Worm (Caenorhabditis elegans) whole organism, L4 larva: ENCODE measurements around the gene col-175.

Source experiments
- R02D3.7 ChIP-seq: fragments of 150-350 bp; sonication (generic microtip); optimal IDR thresholded peaks from 3 replicates; lab custom pipeline; 2014; ENCODE audit warnings: missing biosample characterization, missing genetic modification characterization
- Y48G9A.11 ChIP-seq: fragments of 200-800 bp; sonication (Bioruptor generic); IDR thresholded peaks from 2 replicates; pipeline ENCODE4 v1.3.6; 2022; ENCODE audit warnings: missing genetic modification reagents, missing genetic modification characterization, missing compliant biosample characterization
- dve-1 ChIP-seq: sonication (generic microtip); optimal IDR thresholded peaks from 2 replicates; lab custom pipeline; 2017; ENCODE audit warnings: antibody characterized with exemption, mild to moderate bottlenecking, missing genetic modification characterization, missing compliant biosample characterization; ENCODE audit not compliant: insufficient read depth
- jun-1 ChIP-seq: fragments of 150-350 bp; optimal IDR thresholded peaks from 2 replicates; lab custom pipeline; 2014; ENCODE audit warnings: missing biosample characterization, missing genetic modification reagents, missing genetic modification characterization
- lim-7 ChIP-seq: fragments of 200-800 bp; sonication (Bioruptor generic); IDR thresholded peaks from 2 replicates; pipeline ENCODE4 v1.3.6; 2022; ENCODE audit warnings: missing genetic modification characterization, missing compliant biosample characterization
- lin-1 ChIP-seq: fragments of 200-800 bp; sonication (Bioruptor generic); IDR thresholded peaks from 2 replicates; pipeline ENCODE4 v1.3.6; 2022; ENCODE audit warnings: missing genetic modification reagents, missing genetic modification characterization, missing compliant biosample characterization
- lsy-2 ChIP-seq, 2 experiments: fragments of 150-350 bp in 1 of 2; sonication (generic microtip) in 1 of 2; optimal IDR thresholded peaks; 2 replicates each; lab custom pipeline; 2014 to 2017; ENCODE audit warnings: missing biosample characterization in 2 of 2, missing genetic modification characterization in 2 of 2
- nhr-111 ChIP-seq: fragments of 200-800 bp; sonication (Bioruptor generic); optimal IDR thresholded peaks from 2 replicates; lab custom pipeline; 2018; ENCODE audit warnings: mild to moderate bottlenecking, missing genetic modification characterization, missing compliant biosample characterization
- nhr-237 ChIP-seq: sonication (generic microtip); optimal IDR thresholded peaks from 2 replicates; lab custom pipeline; 2017; ENCODE audit warnings: missing biosample characterization, missing genetic modification characterization
- nhr-28 ChIP-seq: fragments of 150-350 bp; optimal IDR thresholded peaks from 2 replicates; lab custom pipeline; 2014; ENCODE audit warnings: missing biosample characterization, missing genetic modification characterization
- nhr-41 ChIP-seq: fragments of 200-800 bp; sonication (Bioruptor generic); IDR thresholded peaks from 2 replicates; pipeline ENCODE4 v1.3.6; 2022; ENCODE audit warnings: missing genetic modification reagents, missing genetic modification characterization, missing compliant biosample characterization
- nhr-42 ChIP-seq: fragments of 200-800 bp; sonication (Bioruptor generic); IDR thresholded peaks from 2 replicates; pipeline ENCODE4 v1.3.6; 2022; ENCODE audit warnings: missing genetic modification characterization, missing compliant biosample characterization
- nhr-6 ChIP-seq: fragments of 150-350 bp; optimal IDR thresholded peaks from 2 replicates; lab custom pipeline; 2014; ENCODE audit warnings: missing biosample characterization, missing genetic modification characterization
- skn-1 ChIP-seq: fragments of 150-350 bp; optimal IDR thresholded peaks from 2 replicates; lab custom pipeline; 2014; ENCODE audit warnings: missing biosample characterization, missing genetic modification characterization
- vab-7 ChIP-seq: fragments of 200-800 bp; sonication (Bioruptor generic); IDR thresholded peaks from 2 replicates; pipeline ENCODE4 v1.3.6; 2022; ENCODE audit warnings: missing genetic modification reagents, missing genetic modification characterization, missing compliant biosample characterization
- zip-11 ChIP-seq: fragments of 200-800 bp; sonication (Bioruptor generic); IDR thresholded peaks from 2 replicates; pipeline ENCODE4 v1.3.6; 2022; ENCODE audit warnings: missing genetic modification characterization, missing compliant biosample characterization
- zip-2 ChIP-seq: fragments of 150-350 bp; optimal IDR thresholded peaks from 2 replicates; lab custom pipeline; 2014; ENCODE audit warnings: missing biosample characterization, missing genetic modification characterization

The col-175 gene

ce11 chrX:9191795-9192494 is 42.5 kb downstream of the col-175 start, which contains the start of gene Y81B9A.1 (continued):
- TF ChIP-seq jun-1 (tag; lab: Kevin White, UChicago), result no peak
- no peak for TF ChIP-seq R02D3.7 (tag; lab: Kevin White, UChicago)
- no peak for TF ChIP-seq nhr-28
- no peak for TF ChIP-seq dve-1 (tag; lab: Kevin White, UChicago)
- no peak for TF ChIP-seq nhr-41
- no peak for TF ChIP-seq nhr-6

ce11 chrX:9183836-9184235 is 50.6 kb downstream of the col-175 start, which contains the start of gene Y81B9A.2:
Gene Y81B9A.2, plus strand, starts transcription at chrX:9184136.
- no peak for TF ChIP-seq nhr-42 (GFP tag; lab: Robert Waterston, UW)
- no peak for TF ChIP-seq zip-11 (GFP tag; lab: Robert Waterston, UW)
- no peak for TF ChIP-seq lin-1 (GFP tag; lab: Robert Waterston, UW)
- TF ChIP-seq skn-1, result no peak
- TF ChIP-seq nhr-237, result no peak
- no peak for TF ChIP-seq lsy-2 (tag; optimal IDR thresholded peaks at IDR 0.05; lab: Kevin White, UChicago)
- no peak for TF ChIP-seq zip-2 (tag; lab: Kevin White, UChicago)
- no peak for TF ChIP-seq vab-7
- no peak for TF ChIP-seq lim-7 (GFP tag; lab: Robert Waterston, UW)
- no peak for TF ChIP-seq nhr-28
- no peak for TF ChIP-seq Y48G9A.11 (GFP tag; lab: Robert Waterston, UW)
- TF ChIP-seq nhr-111 (GFP tag; lab: Kevin White, UChicago), result no peak
